Worm (Caenorhabditis elegans): Measurements from ENCODE around the gene col-185.
A peak's percentile ranks its signal among the peaks of the same experiment; 100 is the strongest.

DNA sequence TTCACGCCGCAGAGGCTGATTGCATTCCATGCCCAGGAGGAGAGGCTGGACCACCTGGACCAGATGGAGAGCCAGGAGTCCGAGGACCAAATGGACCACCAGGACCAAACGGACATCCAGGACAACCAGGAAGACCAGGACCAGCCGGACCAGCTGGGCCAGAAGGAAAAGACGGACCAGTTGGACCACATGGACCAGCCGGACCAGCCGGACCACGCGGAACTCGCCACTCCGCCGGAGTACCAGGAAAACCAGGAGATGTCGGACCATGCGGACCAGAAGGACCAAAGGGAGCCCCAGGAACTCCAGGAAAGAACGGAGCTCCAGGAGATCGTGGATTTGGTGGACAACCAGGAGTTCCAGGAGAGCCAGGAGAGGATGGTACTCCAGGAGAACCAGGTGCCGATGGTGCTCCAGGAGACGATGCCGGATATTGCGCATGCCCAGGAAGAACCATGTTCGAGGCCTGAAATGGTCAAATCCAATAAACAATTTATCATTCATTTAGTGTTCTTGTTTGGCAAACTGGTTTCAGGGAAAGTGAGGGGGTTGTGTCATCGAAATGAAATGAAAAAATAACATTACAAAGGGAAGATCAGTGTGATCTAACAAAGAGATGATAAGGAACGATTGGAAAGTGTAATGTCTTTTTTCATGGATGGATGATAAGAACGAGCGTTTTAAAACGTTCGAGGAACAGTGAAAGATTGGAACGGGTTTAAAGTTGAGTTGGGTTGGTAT, 40.8 kb downstream of the col-185 start:
- TF ChIP-seq aptf-2 (GFP tag; conservative IDR thresholded peaks at IDR 0.05) (no peak), aptf-3 (GFP tag; IDR thresholded peaks at IDR 0.05) (no peak), sea-2 (GFP tag; IDR thresholded peaks at IDR 0.05) (peak; percentile 58; the same call in 1 of the 2 replicates), dpl-1 (GFP tag; optimal IDR thresholded peaks at IDR 0.05) (no peak), madf-3 (GFP tag; IDR thresholded peaks at IDR 0.05) (no peak), F22D6.2 (tag; optimal IDR thresholded peaks at IDR 0.05) (no peak)
